Worm (Caenorhabditis elegans) whole organism, L4 larva: Measurements from ENCODE around the gene lipl-2.
A peak's percentile ranks its signal among the peaks of the same experiment; 100 is the strongest.

Experiments
- F44E2.7 ChIP-seq: fragments of 200-800 bp; sonication (Bioruptor generic); IDR thresholded peaks from 2 replicates; pipeline ENCODE4 v2.1.2; 2022; ENCODE audit warnings: missing genetic modification characterization, missing compliant biosample characterization
- R02D3.7 ChIP-seq: fragments of 150-350 bp; sonication (generic microtip); optimal IDR thresholded peaks from 3 replicates; lab custom pipeline; 2014; ENCODE audit warnings: missing biosample characterization, missing genetic modification characterization
- T20F7.1 ChIP-seq: fragments of 200-800 bp; sonication (Bioruptor generic); optimal IDR thresholded peaks from 2 replicates; lab custom pipeline; 2018; ENCODE audit warnings: mild to moderate bottlenecking, missing genetic modification characterization, missing compliant biosample characterization
- Y48G9A.11 ChIP-seq: fragments of 200-800 bp; sonication (Bioruptor generic); IDR thresholded peaks from 2 replicates; pipeline ENCODE4 v1.3.6; 2022; ENCODE audit warnings: missing genetic modification reagents, missing genetic modification characterization, missing compliant biosample characterization
- Y5F2A.4 ChIP-seq: fragments of 200-800 bp; sonication (Bioruptor generic); optimal IDR thresholded peaks from 2 replicates; lab custom pipeline; 2018; ENCODE audit warnings: mild to moderate bottlenecking, missing genetic modification characterization, missing compliant biosample characterization
- aha-1 ChIP-seq: fragments of 150-350 bp; peaks from one replicate; lab custom pipeline; 2014; ENCODE audit warnings: missing biosample characterization, missing genetic modification characterization
- attf-4 ChIP-seq: sonication (generic microtip); optimal IDR thresholded peaks from 3 replicates; lab custom pipeline; 2017; ENCODE audit warnings: missing biosample characterization, missing genetic modification characterization
- ceh-20 ChIP-seq: fragments of 200-800 bp; sonication (Bioruptor generic); IDR thresholded peaks from 2 replicates; pipeline ENCODE4 v1.3.6; 2022; ENCODE audit warnings: missing genetic modification reagents, missing genetic modification characterization, missing compliant biosample characterization
- ceh-32 ChIP-seq: sonication (generic microtip); optimal IDR thresholded peaks from 2 replicates; lab custom pipeline; 2016; ENCODE audit warnings: mild to moderate bottlenecking, missing genetic modification characterization, missing compliant biosample characterization; ENCODE audit not compliant: poor library complexity
- ceh-44 ChIP-seq: fragments of 200-800 bp; sonication (Bioruptor generic); IDR thresholded peaks from 2 replicates; pipeline ENCODE4 v1.3.6; 2022; ENCODE audit warnings: missing genetic modification reagents, missing genetic modification characterization, missing compliant biosample characterization
- ceh-82 ChIP-seq: sonication (generic microtip); optimal IDR thresholded peaks from 2 replicates; lab custom pipeline; 2017; ENCODE audit warnings: missing biosample characterization, missing genetic modification characterization
- ces-1 ChIP-seq: fragments of 150-350 bp; sonication (generic microtip); optimal IDR thresholded peaks from 4 replicates; lab custom pipeline; 2014; ENCODE audit warnings: missing biosample characterization, missing genetic modification reagents, missing genetic modification characterization
- daf-12 ChIP-seq: fragments of 150-350 bp; optimal IDR thresholded peaks from 2 replicates; lab custom pipeline; 2014; ENCODE audit warnings: missing biosample characterization, missing genetic modification reagents, missing genetic modification characterization
- dmd-6 ChIP-seq: fragments of 200-800 bp; sonication (Bioruptor generic); IDR thresholded peaks from 2 replicates; pipeline ENCODE4 v1.3.6; 2022; ENCODE audit warnings: missing genetic modification reagents, missing genetic modification characterization, missing compliant biosample characterization
- dmd-9 ChIP-seq: fragments of 200-800 bp; sonication (Bioruptor generic); IDR thresholded peaks from 2 replicates; pipeline ENCODE4 v1.3.6; 2022; ENCODE audit warnings: missing genetic modification reagents, missing genetic modification characterization, missing compliant biosample characterization
- duxl-1 ChIP-seq: sonication (generic microtip); optimal IDR thresholded peaks from 2 replicates; lab custom pipeline; 2016; ENCODE audit warnings: mild to moderate bottlenecking, missing genetic modification characterization, moderate library complexity, missing compliant biosample characterization; ENCODE audit not compliant: poor library complexity
- dve-1 ChIP-seq: sonication (generic microtip); optimal IDR thresholded peaks from 2 replicates; lab custom pipeline; 2017; ENCODE audit warnings: antibody characterized with exemption, mild to moderate bottlenecking, missing genetic modification characterization, missing compliant biosample characterization; ENCODE audit not compliant: insufficient read depth
- egl-27 ChIP-seq: sonication (generic microtip); optimal IDR thresholded peaks from 3 replicates; lab custom pipeline; 2017; ENCODE audit warnings: missing biosample characterization, missing genetic modification reagents, missing genetic modification characterization
- fos-1 ChIP-seq: fragments of 150-350 bp; optimal IDR thresholded peaks from 2 replicates; lab custom pipeline; 2014; ENCODE audit warnings: missing biosample characterization, missing genetic modification characterization
- hif-1 ChIP-seq, 2 experiments: sonication (generic microtip); optimal IDR thresholded peaks; 2 replicates each; lab custom pipeline; 2016 to 2017; ENCODE audit warnings: missing compliant biosample characterization in 2 of 2, missing genetic modification characterization in 2 of 2, missing genetic modification reagents in 2 of 2, missing genotype in 2 of 2, mild to moderate bottlenecking in 1 of 2
- jun-1 ChIP-seq: fragments of 150-350 bp; optimal IDR thresholded peaks from 2 replicates; lab custom pipeline; 2014; ENCODE audit warnings: missing biosample characterization, missing genetic modification reagents, missing genetic modification characterization
- lin-1 ChIP-seq: fragments of 200-800 bp; sonication (Bioruptor generic); IDR thresholded peaks from 2 replicates; pipeline ENCODE4 v1.3.6; 2022; ENCODE audit warnings: missing genetic modification reagents, missing genetic modification characterization, missing compliant biosample characterization
- lin-13 ChIP-seq: fragments of 150-350 bp; optimal IDR thresholded peaks from 2 replicates; lab custom pipeline; 2014; ENCODE audit warnings: missing biosample characterization, missing genetic modification reagents, missing genetic modification characterization
- lin-29 ChIP-seq: fragments of 200-800 bp; sonication (Bioruptor generic); IDR thresholded peaks from 2 replicates; pipeline ENCODE4 v1.3.6; 2022; ENCODE audit warnings: missing genetic modification reagents, missing genetic modification characterization, missing compliant biosample characterization
- lir-3 ChIP-seq: sonication (generic microtip); optimal IDR thresholded peaks from 2 replicates; lab custom pipeline; 2016; ENCODE audit warnings: mild to moderate bottlenecking, missing genetic modification characterization, missing compliant biosample characterization
- mdl-1 ChIP-seq, 2 experiments: fragments of 150-350 bp in 1 of 2; sonication (generic microtip) in 1 of 2; optimal IDR thresholded peaks; 2 replicates each; lab custom pipeline; 2014 to 2017; ENCODE audit warnings: missing biosample characterization in 2 of 2, missing genetic modification characterization in 2 of 2
- mes-2 ChIP-seq: sonication (generic microtip); optimal IDR thresholded peaks from 2 replicates; lab custom pipeline; 2016; ENCODE audit warnings: missing genotype, mild to moderate bottlenecking, missing genetic modification characterization, missing compliant biosample characterization; ENCODE audit not compliant: poor library complexity, severe bottlenecking
- nhr-25 ChIP-seq: sonication (generic microtip); optimal IDR thresholded peaks from 2 replicates; lab custom pipeline; 2017; ENCODE audit warnings: missing genetic modification characterization, mild to moderate bottlenecking, missing compliant biosample characterization, antibody characterized with exemption, moderate library complexity, borderline replicate concordance; ENCODE audit not compliant: insufficient read depth
- nhr-42 ChIP-seq: fragments of 200-800 bp; sonication (Bioruptor generic); IDR thresholded peaks from 2 replicates; pipeline ENCODE4 v1.3.6; 2022; ENCODE audit warnings: missing genetic modification characterization, missing compliant biosample characterization
- nhr-76 ChIP-seq: fragments of 150-350 bp; optimal IDR thresholded peaks from 2 replicates; lab custom pipeline; 2014; ENCODE audit warnings: missing biosample characterization, missing genetic modification characterization
- php-3 ChIP-seq: fragments of 200-800 bp; sonication (Bioruptor generic); IDR thresholded peaks from 2 replicates; pipeline ENCODE4 v1.3.6; 2022; ENCODE audit warnings: missing genetic modification reagents, missing genetic modification characterization, missing compliant biosample characterization
- saeg-2 ChIP-seq: fragments of 200-800 bp; sonication (Bioruptor generic); IDR thresholded peaks from 2 replicates; pipeline ENCODE4 v1.3.6; 2022; ENCODE audit warnings: missing genetic modification reagents, missing genetic modification characterization, missing compliant biosample characterization
- sdz-12 ChIP-seq: fragments of 200-800 bp; sonication (Bioruptor generic); optimal IDR thresholded peaks from 2 replicates; lab custom pipeline; 2018; ENCODE audit warnings: mild to moderate bottlenecking, missing genetic modification characterization, missing compliant biosample characterization
- set-16 ChIP-seq: fragments of 200-800 bp; sonication (Bioruptor generic); IDR thresholded peaks from 2 replicates; pipeline ENCODE4 v1.3.6; 2022; ENCODE audit warnings: missing genetic modification reagents, missing genetic modification characterization, missing compliant biosample characterization
- spr-3 ChIP-seq: fragments of 200-800 bp; sonication (Bioruptor generic); optimal IDR thresholded peaks from 2 replicates; lab custom pipeline; 2018; ENCODE audit warnings: mild to moderate bottlenecking, missing genetic modification characterization, missing compliant biosample characterization
- tra-1 ChIP-seq: fragments of 200-800 bp; sonication (Bioruptor generic); IDR thresholded peaks from 2 replicates; pipeline ENCODE4 v1.3.6; 2022; ENCODE audit warnings: missing genetic modification reagents, missing genetic modification characterization, missing compliant biosample characterization
- unc-39 ChIP-seq: sonication (generic microtip); optimal IDR thresholded peaks from 2 replicates; lab custom pipeline; 2017; ENCODE audit warnings: missing biosample characterization, missing genetic modification characterization
- zag-1 ChIP-seq: fragments of 150-350 bp; optimal IDR thresholded peaks from 2 replicates; lab custom pipeline; 2014; ENCODE audit warnings: missing biosample characterization, missing genetic modification characterization
- ztf-7 ChIP-seq: fragments of 150-350 bp; optimal IDR thresholded peaks from 2 replicates; lab custom pipeline; 2014; ENCODE audit warnings: missing biosample characterization, missing genetic modification characterization

Gene lipl-2

DNA sequence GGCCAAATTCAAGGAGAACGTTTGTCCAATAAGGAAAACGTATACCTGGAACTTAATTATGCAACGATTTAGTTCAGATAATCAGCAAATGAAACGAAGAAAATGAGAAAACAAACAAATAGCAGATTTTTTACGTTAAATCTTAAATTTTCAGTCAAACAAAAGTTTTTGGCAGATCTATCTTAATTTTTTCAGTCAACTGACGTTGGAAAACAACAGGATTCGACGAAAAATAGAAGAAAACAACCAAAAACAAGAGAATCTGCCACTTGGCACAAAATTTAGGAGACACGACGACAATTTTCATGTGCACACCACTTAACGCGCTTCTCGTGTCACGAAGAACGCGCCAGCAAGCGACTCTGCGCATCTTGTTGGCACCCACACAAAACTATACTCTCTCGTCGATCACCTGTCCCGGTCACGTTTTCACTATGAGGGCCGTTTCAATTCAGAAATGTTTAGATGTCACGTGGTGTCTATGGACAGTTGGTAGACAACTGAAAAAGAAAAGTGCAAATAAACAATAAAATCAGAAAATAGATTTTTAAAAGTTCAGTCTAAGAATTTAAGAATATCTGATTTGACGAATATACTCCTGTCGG lies 1.6 kb upstream of the lipl-2 start, which contains the start of gene ztf-7 (continued):
- TF ChIP-seq attf-4 (tag; lab: Kevin White, UChicago) (no peak), lir-3 (no peak), nhr-76 (peak; percentile 48), ceh-44 (no peak), lin-13 (peak; percentile 92), nhr-42 (peak; percentile 94), daf-12 (tag; lab: Kevin White, UChicago) (no peak), egl-27 (tag; lab: Kevin White, UChicago) (no peak), tra-1 (GFP tag; lab: Robert Waterston, UW) (peak; percentile 97), nhr-25 (peak; percentile 85), lin-1 (GFP tag; lab: Robert Waterston, UW) (peak; percentile 93), ztf-7 (tag; lab: Kevin White, UChicago) (peak; percentile 73), Y5F2A.4 (GFP tag; lab: Kevin White, UChicago) (no peak), ceh-32 (tag; lab: Kevin White, UChicago) (peak; percentile 44), mdl-1 (tag; optimal IDR thresholded peaks at IDR 0.05; lab: Kevin White, UChicago) (peak; percentile 75 to 98), R02D3.7 (no peak), mes-2 (tag; lab: Kevin White, UChicago) (peak; percentile 90), zag-1 (tag; lab: Kevin White, UChicago) (no peak), spr-3 (peak; percentile 87), hif-1 (tag; optimal IDR thresholded peaks at IDR 0.05; lab: Kevin White, UChicago) (peak; percentile 74 to 92), ces-1 (no peak), unc-39 (tag; lab: Kevin White, UChicago) (no peak), ceh-20 (peak; percentile 96), saeg-2 (GFP tag; lab: Robert Waterston, UW) (peak; percentile 93), php-3 (GFP tag; lab: Robert Waterston, UW) (peak; percentile 94), Y48G9A.11 (no peak), fos-1 (tag; lab: Kevin White, UChicago) (no peak), F44E2.7 (GFP tag; lab: Robert Waterston, UW) (no peak), T20F7.1 (peak; percentile 91), ceh-82 (tag; lab: Kevin White, UChicago) (no peak), lin-29 (GFP tag; lab: Robert Waterston, UW) (peak; percentile 85), jun-1 (tag; lab: Kevin White, UChicago) (peak; percentile 69), set-16 (GFP tag; lab: Robert Waterston, UW) (no peak; the same call in 1 of the 2 replicates)

- TF ChIP-seq jun-1 (tag; lab: Kevin White, UChicago), result no peak
- TF ChIP-seq dve-1 (tag; lab: Kevin White, UChicago), result peak; percentile 65
- TF ChIP-seq dmd-9 (GFP tag; lab: Robert Waterston, UW), result no peak
- no peak for TF ChIP-seq aha-1 (tag; lab: Kevin White, UChicago)
- TF ChIP-seq T20F7.1, result no peak
- TF ChIP-seq duxl-1 (tag; lab: Kevin White, UChicago), result no peak
- no peak for TF ChIP-seq sdz-12 (GFP tag; lab: Kevin White, UChicago)
- peak; percentile 56 for TF ChIP-seq dmd-6
These were observed 3.6 kb downstream of the lipl-2 start for ce11 chrV:9794997-9795396.
